Worm (Caenorhabditis elegans): Measurements from ENCODE around the gene R04F11.2.

ce11 chrV:12303453-12304077 is 14.6 kb upstream of the R04F11.2 start:
- peak; percentile 97 for TF ChIP-seq him-1 (tag; optimal IDR thresholded peaks at IDR 0.05)
- TF ChIP-seq W03F9.2 (tag; optimal IDR thresholded peaks at IDR 0.05), result peak; percentile 59
- peak; percentile 97 for TF ChIP-seq dao-5 (tag; optimal IDR thresholded peaks at IDR 0.05)
